Fruit fly (Drosophila melanogaster): ENCODE data around the gene CG16721.

The CG16721 gene

dm6 chrX:5879543-5879943, at the start of gene CG16721, which contains the start of gene Usp30:
Gene CG16721, plus strand, starts transcription at chrX:5879869.
Gene Usp30, minus strand, starts transcription at chrX:5879787.
- TF ChIP-seq CG12659 (GFP tag; optimal IDR thresholded peaks at IDR 0.05) (peak; percentile 62), esg (GFP tag; conservative IDR thresholded peaks at IDR 0.05) (no peak), Usf (GFP tag; optimal IDR thresholded peaks at IDR 0.05) (no peak), Sry-δ (GFP tag; optimal IDR thresholded peaks at IDR 0.05) (peak; percentile 75), luna (GFP tag; optimal IDR thresholded peaks at IDR 0.05) (peak; percentile 2), da (GFP tag; optimal IDR thresholded peaks at IDR 0.05) (no peak), fd96Cb (tag; optimal IDR thresholded peaks at IDR 0.05) (no peak), pfk (GFP tag; optimal IDR thresholded peaks at IDR 0.05) (no peak), grn (GFP tag; optimal IDR thresholded peaks at IDR 0.05) (no peak), CG8290 (GFP tag; optimal IDR thresholded peaks at IDR 0.05) (peak; percentile 77), CG8290 (tag; optimal IDR thresholded peaks at IDR 0.05) (peak in 1 of 2 experiments; percentile 42), CG34422 (GFP tag; IDR thresholded peaks at IDR 0.05) (no peak), fu2 (GFP tag; optimal IDR thresholded peaks at IDR 0.05) (peak; percentile 51), Sox100B (GFP tag; optimal IDR thresholded peaks at IDR 0.05) (no peak), CG13424 (tag; optimal IDR thresholded peaks at IDR 0.05) (no peak), Gsc (GFP tag; IDR thresholded peaks at IDR 0.05) (no peak), insv (GFP tag; optimal IDR thresholded peaks at IDR 0.05) (peak in 1 of 2 experiments; percentile 34), Med (GFP tag) (peak; percentile 93), chn (GFP tag; optimal IDR thresholded peaks at IDR 0.05) (peak; percentile 55), CG12391 (tag; optimal IDR thresholded peaks at IDR 0.05) (peak; percentile 39), Ravus (GFP tag; IDR thresholded peaks at IDR 0.05) (no peak), seq (GFP tag; IDR thresholded peaks at IDR 0.05) (no peak), Vsx1 (GFP tag; optimal IDR thresholded peaks at IDR 0.05) (no peak), CG4854 (GFP tag; optimal IDR thresholded peaks at IDR 0.05) (no peak), knrl (GFP tag; IDR thresholded peaks at IDR 0.05; ENCODE audit: partially characterized antibody) (peak; percentile 67), Ets97D (GFP tag; optimal IDR thresholded peaks at IDR 0.05) (peak; percentile 74), ap (GFP tag; IDR thresholded peaks at IDR 0.05) (no peak), pan (optimal IDR thresholded peaks at IDR 0.05) (no peak), pan (GFP tag; optimal IDR thresholded peaks at IDR 0.05 in 1 of 2, IDR thresholded peaks at IDR 0.05 in 1 of 2) (no peak), CG17361 (GFP tag; IDR thresholded peaks at IDR 0.05) (peak; percentile 52; the same call in 2 of the 3 replicates), ranshi (GFP tag; IDR thresholded peaks at IDR 0.05) (no peak), eyg (GFP tag; optimal IDR thresholded peaks at IDR 0.05) (no peak), exex (tag; optimal IDR thresholded peaks at IDR 0.05) (no peak), Bdp1 (GFP tag; optimal IDR thresholded peaks at IDR 0.05) (peak; percentile 22), tgo (GFP tag; IDR thresholded peaks at IDR 0.05) (no peak), CG17829 (tag; optimal IDR thresholded peaks at IDR 0.05) (peak; percentile 18), CG1792 (GFP tag; optimal IDR thresholded peaks at IDR 0.05) (peak; percentile 9), Taf1 (GFP tag; IDR thresholded peaks at IDR 0.05) (no peak), CG2202 (tag; optimal IDR thresholded peaks at IDR 0.05) (no peak), CG13296 (GFP tag; optimal IDR thresholded peaks at IDR 0.05) (peak; percentile 57), CG5953 (GFP tag; IDR thresholded peaks at IDR 0.05) (no peak), stwl (tag; optimal IDR thresholded peaks at IDR 0.05) (peak; percentile 96), chif (GFP tag; optimal IDR thresholded peaks at IDR 0.05) (peak; percentile 22 to 31), wor (GFP tag; IDR thresholded peaks at IDR 0.05) (no peak), bcd (GFP tag; optimal IDR thresholded peaks at IDR 0.05) (no peak), ash1 (GFP tag; optimal IDR thresholded peaks at IDR 0.05) (no peak), Awh (GFP tag; IDR thresholded peaks at IDR 0.05) (no peak), BEAF-32 (GFP tag; optimal IDR thresholded peaks at IDR 0.05) (peak; percentile 73), Hey (tag; optimal IDR thresholded peaks at IDR 0.05) (no peak), wek (GFP tag; optimal IDR thresholded peaks at IDR 0.05) (no peak), maf-S (GFP tag; optimal IDR thresholded peaks at IDR 0.05) (no peak), CG43689 (GFP tag; IDR thresholded peaks at IDR 0.05) (no peak), Antp (GFP tag; optimal IDR thresholded peaks at IDR 0.05) (peak; percentile 69)
